Fruit fly (Drosophila melanogaster) whole organism, pupa: ENCODE results near the gene ND-51.

Experiments used
- CG10348 ChIP-seq: fragments of 200-800 bp; sonication (Bioruptor generic); IDR thresholded peaks from 2 replicates; pipeline ENCODE4 v1.3.6; 2022; ENCODE audit warnings: missing biosample characterization, missing genetic modification characterization
- CG12605 ChIP-seq: fragments of 200-800 bp; sonication (Bioruptor generic); IDR thresholded peaks from 2 replicates; pipeline ENCODE4 v1.3.6; 2022; ENCODE audit warnings: missing biosample characterization, missing genetic modification characterization
- CG13204 ChIP-seq: fragments of 200-800 bp; sonication (Bioruptor generic); optimal IDR thresholded peaks from 2 replicates; lab custom pipeline; 2018; ENCODE audit warnings: missing biosample characterization, mild to moderate bottlenecking, missing genetic modification characterization, moderate library complexity
- CG14655 ChIP-seq: fragments of 200-800 bp; sonication (Bioruptor generic); optimal IDR thresholded peaks from 3 replicates; lab custom pipeline; 2017; ENCODE audit warnings: mild to moderate bottlenecking, missing biosample characterization, missing genetic modification reagents, missing genetic modification characterization
- CG15710 ChIP-seq: fragments of 200-800 bp; sonication (Bioruptor generic); optimal IDR thresholded peaks from 2 replicates; lab custom pipeline; 2018; ENCODE audit warnings: missing biosample characterization, mild to moderate bottlenecking, missing genetic modification characterization, moderate library complexity
- CG17806 ChIP-seq: fragments of 200-800 bp; sonication (Bioruptor generic); optimal IDR thresholded peaks from 2 replicates; lab custom pipeline; 2018; ENCODE audit warnings: missing biosample characterization, mild to moderate bottlenecking, missing genetic modification characterization, moderate library complexity
- CG32121 ChIP-seq: fragments of 200-800 bp; sonication (Bioruptor generic); IDR thresholded peaks from 2 replicates; pipeline ENCODE4 v1.3.6; 2022; ENCODE audit warnings: missing biosample characterization, missing genetic modification characterization
- CG34367 ChIP-seq: fragments of 200-800 bp; sonication (Bioruptor generic); optimal IDR thresholded peaks from 2 replicates; lab custom pipeline; 2018; ENCODE audit warnings: missing biosample characterization, mild to moderate bottlenecking, missing genetic modification characterization
- CG4496 ChIP-seq: fragments of 200-800 bp; sonication (Bioruptor generic); IDR thresholded peaks from 3 replicates; pipeline ENCODE4 v1.3.6; 2022; ENCODE audit warnings: missing biosample characterization, missing genetic modification characterization
- CG8159 ChIP-seq: fragments of 200-800 bp; sonication (Bioruptor generic); optimal IDR thresholded peaks from 3 replicates; lab custom pipeline; 2018; ENCODE audit warnings: missing biosample characterization, mild to moderate bottlenecking, missing genetic modification characterization, moderate library complexity
- CG8301 ChIP-seq: fragments of 200-800 bp; sonication (Bioruptor generic); optimal IDR thresholded peaks from 2 replicates; lab custom pipeline; 2018; ENCODE audit warnings: missing biosample characterization, mild to moderate bottlenecking, missing genetic modification characterization
- CG9948 ChIP-seq: fragments of 200-800 bp; sonication (Bioruptor generic); optimal IDR thresholded peaks from 2 replicates; lab custom pipeline; 2018; ENCODE audit warnings: missing biosample characterization, mild to moderate bottlenecking, missing genetic modification characterization, moderate library complexity
- D1 ChIP-seq: fragments of 200-800 bp; sonication (Bioruptor generic); optimal IDR thresholded peaks from 2 replicates; lab custom pipeline; 2018; ENCODE audit warnings: missing biosample characterization, mild to moderate bottlenecking, missing genetic modification characterization, moderate library complexity
- EcR ChIP-seq: fragments of 200-800 bp; sonication (Bioruptor generic); optimal IDR thresholded peaks from 3 replicates; lab custom pipeline; 2019; ENCODE audit warnings: missing biosample characterization, missing genetic modification characterization, mild to moderate bottlenecking, moderate library complexity, missing genetic modification reagents
- Ets98B ChIP-seq: fragments of 200-800 bp; sonication (Bioruptor generic); IDR thresholded peaks from 2 replicates; pipeline ENCODE4 v1.3.6; 2022; ENCODE audit warnings: missing biosample characterization, missing genetic modification characterization
- Pif1A ChIP-seq: fragments of 200-800 bp; sonication (Bioruptor generic); optimal IDR thresholded peaks from 3 replicates; lab custom pipeline; 2016; ENCODE audit warnings: missing biosample characterization, missing genetic modification characterization
- Pif1B ChIP-seq: fragments of 200-800 bp; sonication (Bioruptor generic); optimal IDR thresholded peaks from 3 replicates; lab custom pipeline; 2016; ENCODE audit warnings: missing biosample characterization, missing genetic modification characterization
- Snoo ChIP-seq: fragments of 200-800 bp; sonication (Bioruptor generic); optimal IDR thresholded peaks from 3 replicates; lab custom pipeline; 2017; ENCODE audit warnings: missing biosample characterization, mild to moderate bottlenecking, missing genetic modification characterization, inconsistent platforms
- fd96Ca ChIP-seq: fragments of 200-800 bp; sonication (Bioruptor generic); IDR thresholded peaks from 3 replicates; pipeline ENCODE4 v1.3.6; 2022; ENCODE audit warnings: missing biosample characterization, missing genetic modification characterization
- gl ChIP-seq: fragments of 200-800 bp; sonication (Bioruptor generic); optimal IDR thresholded peaks from 2 replicates; lab custom pipeline; 2018; ENCODE audit warnings: missing biosample characterization, mild to moderate bottlenecking, missing genetic modification characterization
- rn ChIP-seq: fragments of 200-800 bp; sonication (Bioruptor generic); IDR thresholded peaks from 2 replicates; pipeline ENCODE4 v1.3.6; 2022; ENCODE audit warnings: missing biosample characterization, missing genetic modification characterization

ND-51 gene

dm6 chr2L:6050575-6050974 is 12.0 kb downstream of the ND-51 start, which contains the start of gene CG9135:
TSS of gene CG9135 (plus strand) at chr2L:6050800.
- TF ChIP-seq CG15710 (tag; lab: Kevin White, UChicago) (no peak), rn (GFP tag; lab: Robert Waterston, UW) (no peak), Snoo (tag; lab: Kevin White, UChicago) (no peak), CG8159 (no peak), CG4496 (GFP tag; lab: Robert Waterston, UW) (peak; percentile 8; the same call in 1 of the 3 replicates)

- no peak for TF ChIP-seq CG32121
- no peak for TF ChIP-seq CG8301 (tag; lab: Kevin White, UChicago)
- no peak for TF ChIP-seq rn (GFP tag; lab: Robert Waterston, UW)
- no peak for TF ChIP-seq Pif1B (GFP tag; lab: Kevin White, UChicago)
- no peak for TF ChIP-seq fd96Ca (GFP tag; lab: Robert Waterston, UW)
- TF ChIP-seq CG9948 (tag; lab: Kevin White, UChicago): no peak
- no peak for TF ChIP-seq Pif1A (GFP tag; lab: Kevin White, UChicago)
- no peak for TF ChIP-seq Snoo (tag; lab: Kevin White, UChicago)
- TF ChIP-seq CG12605: no peak
- TF ChIP-seq CG4496 (GFP tag; lab: Robert Waterston, UW): no peak
Observed at dm6 chr2L:6048542-6048941, 14.0 kb downstream of the ND-51 start, which contains the start of the genes CG34179 and slmo. TSS of gene CG34179 (minus strand) at chr2L:6048706. TSS of gene slmo (minus strand) at chr2L:6048706.

dm6 chr2L:6047528-6048160 is 14.9 kb downstream of the ND-51 start, which contains the start of gene IPIP:
TSS of gene IPIP (plus strand) at chr2L:6048002.
- TF ChIP-seq CG8159 (peak; percentile 7), CG9948 (tag; lab: Kevin White, UChicago) (no peak), CG15710 (tag; lab: Kevin White, UChicago) (peak; percentile 2), Pif1B (GFP tag; lab: Kevin White, UChicago) (peak; percentile 17), CG14655 (no peak), rn (GFP tag; lab: Robert Waterston, UW) (no peak), CG32121 (no peak), fd96Ca (GFP tag; lab: Robert Waterston, UW) (no peak), D1 (tag; lab: Kevin White, UChicago) (no peak), CG4496 (GFP tag; lab: Robert Waterston, UW) (peak; percentile 50; the same call in 1 of the 3 replicates), CG10348 (GFP tag; lab: Robert Waterston, UW) (no peak), CG12605 (no peak), CG34367 (no peak), Pif1A (GFP tag; lab: Kevin White, UChicago) (no peak), CG8301 (tag; lab: Kevin White, UChicago) (no peak), CG17806 (tag; lab: Kevin White, UChicago) (no peak), Snoo (tag; lab: Kevin White, UChicago) (peak; percentile 24), CG13204 (GFP tag; lab: Kevin White, UChicago) (no peak), Ets98B (GFP tag; lab: Robert Waterston, UW) (peak; percentile 32; the same call in 1 of the 2 replicates), EcR (GFP tag; lab: Kevin White, UChicago) (no peak), gl (tag; lab: Kevin White, UChicago) (no peak)
- TF ChIP-seq, all 21 proteins: peak for 6

dm6 chr2L:6046865-6047264 is 15.7 kb downstream of the ND-51 start:
- TF ChIP-seq rn (GFP tag; lab: Robert Waterston, UW) (no peak), CG12605 (no peak), CG4496 (GFP tag; lab: Robert Waterston, UW) (no peak), CG13204 (GFP tag; lab: Kevin White, UChicago) (no peak)

- TF ChIP-seq CG15710 (tag; lab: Kevin White, UChicago) (peak; percentile 53), rn (GFP tag; lab: Robert Waterston, UW) (no peak), CG34367 (peak; percentile 28), Ets98B (GFP tag; lab: Robert Waterston, UW) (peak; percentile 65), Snoo (tag; lab: Kevin White, UChicago) (peak; percentile 46), CG8301 (tag; lab: Kevin White, UChicago) (peak; percentile 50), CG14655 (no peak), CG4496 (GFP tag; lab: Robert Waterston, UW) (peak; percentile 60; the same call in 1 of the 3 replicates), CG12605 (no peak), CG9948 (tag; lab: Kevin White, UChicago) (peak; percentile 35), CG8159 (peak; percentile 50), Pif1B (GFP tag; lab: Kevin White, UChicago) (no peak), D1 (tag; lab: Kevin White, UChicago) (no peak), CG17806 (tag; lab: Kevin White, UChicago) (peak; percentile 51), EcR (GFP tag; lab: Kevin White, UChicago) (peak; percentile 96), fd96Ca (GFP tag; lab: Robert Waterston, UW) (peak; percentile 68; the same call in 2 of the 3 replicates), CG13204 (GFP tag; lab: Kevin White, UChicago) (no peak), Pif1A (GFP tag; lab: Kevin White, UChicago) (no peak), CG32121 (peak; percentile 61), gl (tag; lab: Kevin White, UChicago) (peak; percentile 3), CG10348 (GFP tag; lab: Robert Waterston, UW) (no peak)
Observed at dm6 chr2L:6045972-6046718, 16.4 kb downstream of the ND-51 start, which contains the start of gene Pfas. TSS of gene Pfas (minus strand) at chr2L:6046050.
